Worm (Caenorhabditis elegans) whole organism, L4 larva: ENCODE results near the gene gipc-1.

Source experiments
- D1046.2 ChIP-seq: fragments of 200-800 bp; sonication (Bioruptor generic); IDR thresholded peaks from 2 replicates; pipeline ENCODE4 v1.3.6; 2022; ENCODE audit warnings: missing genetic modification characterization, missing compliant biosample characterization
- F37D6.2 ChIP-seq: sonication (generic microtip); optimal IDR thresholded peaks from 2 replicates; lab custom pipeline; 2016; ENCODE audit warnings: mild to moderate bottlenecking, missing genetic modification characterization, missing compliant biosample characterization
- F49E8.2 ChIP-seq: sonication (generic microtip); optimal IDR thresholded peaks from 2 replicates; lab custom pipeline; 2016; ENCODE audit warnings: missing compliant biosample characterization, mild to moderate bottlenecking, missing genetic modification characterization, borderline replicate concordance
- R02D3.7 ChIP-seq: fragments of 150-350 bp; sonication (generic microtip); optimal IDR thresholded peaks from 3 replicates; lab custom pipeline; 2014; ENCODE audit warnings: missing biosample characterization, missing genetic modification characterization
- Y48G9A.11 ChIP-seq: fragments of 200-800 bp; sonication (Bioruptor generic); IDR thresholded peaks from 2 replicates; pipeline ENCODE4 v1.3.6; 2022; ENCODE audit warnings: missing genetic modification reagents, missing genetic modification characterization, missing compliant biosample characterization
- Y75B8A.6 ChIP-seq: fragments of 200-800 bp; sonication (Bioruptor generic); IDR thresholded peaks from 2 replicates; pipeline ENCODE4 v1.3.6; 2022; ENCODE audit warnings: missing genetic modification reagents, missing genetic modification characterization, missing compliant biosample characterization
- aha-1 ChIP-seq: fragments of 150-350 bp; peaks from one replicate; lab custom pipeline; 2014; ENCODE audit warnings: missing biosample characterization, missing genetic modification characterization
- ama-1 ChIP-seq: fragments of 150-350 bp; optimal IDR thresholded peaks from 2 replicates; lab custom pipeline; 2014; ENCODE audit warnings: inconsistent platforms, mixed read lengths
- attf-4 ChIP-seq: sonication (generic microtip); optimal IDR thresholded peaks from 3 replicates; lab custom pipeline; 2017; ENCODE audit warnings: missing biosample characterization, missing genetic modification characterization
- ceh-62 ChIP-seq: sonication (generic microtip); optimal IDR thresholded peaks from 2 replicates; lab custom pipeline; 2017; ENCODE audit warnings: missing biosample characterization, missing genetic modification characterization
- ceh-82 ChIP-seq: sonication (generic microtip); optimal IDR thresholded peaks from 2 replicates; lab custom pipeline; 2017; ENCODE audit warnings: missing biosample characterization, missing genetic modification characterization
- daf-16 ChIP-seq, 3 experiments: sonication (generic microtip); optimal IDR thresholded peaks; 2 replicates each; lab custom pipeline; 2016 to 2017; ENCODE audit warnings: missing genetic modification characterization in 3 of 3, missing genetic modification reagents in 3 of 3, mild to moderate bottlenecking in 2 of 3, missing compliant biosample characterization in 2 of 3, missing biosample characterization in 1 of 3, moderate library complexity in 1 of 3
- dmd-6 ChIP-seq: fragments of 200-800 bp; sonication (Bioruptor generic); IDR thresholded peaks from 2 replicates; pipeline ENCODE4 v1.3.6; 2022; ENCODE audit warnings: missing genetic modification reagents, missing genetic modification characterization, missing compliant biosample characterization
- dmd-8 ChIP-seq: fragments of 200-800 bp; sonication (Bioruptor generic); IDR thresholded peaks from 2 replicates; pipeline ENCODE4 v1.3.6; 2022; ENCODE audit warnings: missing genetic modification characterization, missing compliant biosample characterization
- duxl-1 ChIP-seq: sonication (generic microtip); optimal IDR thresholded peaks from 2 replicates; lab custom pipeline; 2016; ENCODE audit warnings: mild to moderate bottlenecking, missing genetic modification characterization, moderate library complexity, missing compliant biosample characterization; ENCODE audit not compliant: poor library complexity
- dve-1 ChIP-seq: sonication (generic microtip); optimal IDR thresholded peaks from 2 replicates; lab custom pipeline; 2017; ENCODE audit warnings: antibody characterized with exemption, mild to moderate bottlenecking, missing genetic modification characterization, missing compliant biosample characterization; ENCODE audit not compliant: insufficient read depth
- egl-27 ChIP-seq: sonication (generic microtip); optimal IDR thresholded peaks from 3 replicates; lab custom pipeline; 2017; ENCODE audit warnings: missing biosample characterization, missing genetic modification reagents, missing genetic modification characterization
- fos-1 ChIP-seq: fragments of 150-350 bp; optimal IDR thresholded peaks from 2 replicates; lab custom pipeline; 2014; ENCODE audit warnings: missing biosample characterization, missing genetic modification characterization
- hmg-1.1 ChIP-seq: fragments of 200-800 bp; sonication (Bioruptor generic); IDR thresholded peaks from 2 replicates; pipeline ENCODE4 v1.3.6; 2022; ENCODE audit warnings: missing genetic modification reagents, missing genetic modification characterization, missing compliant biosample characterization
- lin-1 ChIP-seq: fragments of 200-800 bp; sonication (Bioruptor generic); IDR thresholded peaks from 2 replicates; pipeline ENCODE4 v1.3.6; 2022; ENCODE audit warnings: missing genetic modification reagents, missing genetic modification characterization, missing compliant biosample characterization
- lin-13 ChIP-seq: fragments of 150-350 bp; optimal IDR thresholded peaks from 2 replicates; lab custom pipeline; 2014; ENCODE audit warnings: missing biosample characterization, missing genetic modification reagents, missing genetic modification characterization
- lin-15B ChIP-seq: fragments of 150-350 bp; sonication (generic microtip); optimal IDR thresholded peaks from 3 replicates; lab custom pipeline; 2014; ENCODE audit warnings: missing biosample characterization, missing genetic modification characterization
- lin-38 ChIP-seq: fragments of 200-800 bp; sonication (Bioruptor generic); IDR thresholded peaks from 2 replicates; pipeline ENCODE4 v1.3.6; 2022; ENCODE audit warnings: missing genetic modification reagents, missing genetic modification characterization, missing compliant biosample characterization
- lin-39 ChIP-seq: fragments of 150-350 bp; optimal IDR thresholded peaks from 2 replicates; lab custom pipeline; 2014; ENCODE audit warnings: missing biosample characterization, missing genetic modification reagents, missing genetic modification characterization
- madf-5 ChIP-seq, 2 experiments: fragments of 200-800 bp; sonication (Bioruptor generic); IDR thresholded peaks; 2 replicates each; pipeline ENCODE4 v1.3.6; 2022; ENCODE audit warnings: missing compliant biosample characterization in 2 of 2, missing genetic modification characterization in 2 of 2
- mdl-1 ChIP-seq, 2 experiments: fragments of 150-350 bp in 1 of 2; sonication (generic microtip) in 1 of 2; optimal IDR thresholded peaks; 2 replicates each; lab custom pipeline; 2014 to 2017; ENCODE audit warnings: missing biosample characterization in 2 of 2, missing genetic modification characterization in 2 of 2
- mxl-3 ChIP-seq: fragments of 200-800 bp; sonication (Bioruptor generic); optimal IDR thresholded peaks from 2 replicates; lab custom pipeline; 2018; ENCODE audit warnings: mild to moderate bottlenecking, missing genetic modification characterization, missing compliant biosample characterization
- nhr-10 ChIP-seq: fragments of 150-350 bp; optimal IDR thresholded peaks from 2 replicates; lab custom pipeline; 2014; ENCODE audit warnings: missing biosample characterization, missing genetic modification characterization
- nhr-111 ChIP-seq: fragments of 200-800 bp; sonication (Bioruptor generic); optimal IDR thresholded peaks from 2 replicates; lab custom pipeline; 2018; ENCODE audit warnings: mild to moderate bottlenecking, missing genetic modification characterization, missing compliant biosample characterization
- nhr-237 ChIP-seq: sonication (generic microtip); optimal IDR thresholded peaks from 2 replicates; lab custom pipeline; 2017; ENCODE audit warnings: missing biosample characterization, missing genetic modification characterization
- nhr-25 ChIP-seq: sonication (generic microtip); optimal IDR thresholded peaks from 2 replicates; lab custom pipeline; 2017; ENCODE audit warnings: missing genetic modification characterization, mild to moderate bottlenecking, missing compliant biosample characterization, antibody characterized with exemption, moderate library complexity, borderline replicate concordance; ENCODE audit not compliant: insufficient read depth
- nhr-28 ChIP-seq: fragments of 150-350 bp; optimal IDR thresholded peaks from 2 replicates; lab custom pipeline; 2014; ENCODE audit warnings: missing biosample characterization, missing genetic modification characterization
- nhr-48 ChIP-seq: sonication (generic microtip); optimal IDR thresholded peaks from 2 replicates; lab custom pipeline; 2016; ENCODE audit warnings: mild to moderate bottlenecking, missing genetic modification characterization, missing compliant biosample characterization
- nhr-76 ChIP-seq: fragments of 150-350 bp; optimal IDR thresholded peaks from 2 replicates; lab custom pipeline; 2014; ENCODE audit warnings: missing biosample characterization, missing genetic modification characterization
- nhr-77 ChIP-seq: fragments of 150-350 bp; optimal IDR thresholded peaks from 2 replicates; lab custom pipeline; 2014; ENCODE audit warnings: missing biosample characterization, missing genetic modification characterization
- pha-4 ChIP-seq, 2 experiments: fragments of 150-350 bp in 1 of 2; fragments of 200-800 bp in 1 of 2; sonication (Bioruptor generic) in 1 of 2; IDR thresholded peaks in 1 of 2; optimal IDR thresholded peaks in 1 of 2; 2 replicates each; pipeline versions ENCODE4 v1.3.6 to Lab custom; 2014 to 2022; ENCODE audit warnings: missing genetic modification characterization in 2 of 2, missing genetic modification reagents in 2 of 2, missing biosample characterization in 1 of 2, missing compliant biosample characterization in 1 of 2
- pqm-1 ChIP-seq: sonication (generic microtip); optimal IDR thresholded peaks from 2 replicates; lab custom pipeline; 2017; ENCODE audit warnings: missing biosample characterization, missing genetic modification characterization
- rbr-2 ChIP-seq: sonication (generic microtip); optimal IDR thresholded peaks from 2 replicates; lab custom pipeline; 2016; ENCODE audit warnings: missing genotype, missing genetic modification characterization, missing compliant biosample characterization
- set-16 ChIP-seq: fragments of 200-800 bp; sonication (Bioruptor generic); IDR thresholded peaks from 2 replicates; pipeline ENCODE4 v1.3.6; 2022; ENCODE audit warnings: missing genetic modification reagents, missing genetic modification characterization, missing compliant biosample characterization
- tra-1 ChIP-seq: fragments of 200-800 bp; sonication (Bioruptor generic); IDR thresholded peaks from 2 replicates; pipeline ENCODE4 v1.3.6; 2022; ENCODE audit warnings: missing genetic modification reagents, missing genetic modification characterization, missing compliant biosample characterization
- unc-130 ChIP-seq: sonication (generic microtip); optimal IDR thresholded peaks from 2 replicates; lab custom pipeline; 2016; ENCODE audit warnings: missing genetic modification reagents, missing genetic modification characterization, missing compliant biosample characterization
- unc-39 ChIP-seq: sonication (generic microtip); optimal IDR thresholded peaks from 2 replicates; lab custom pipeline; 2017; ENCODE audit warnings: missing biosample characterization, missing genetic modification characterization
- zag-1 ChIP-seq: fragments of 150-350 bp; optimal IDR thresholded peaks from 2 replicates; lab custom pipeline; 2014; ENCODE audit warnings: missing biosample characterization, missing genetic modification characterization
- zfp-3 ChIP-seq: fragments of 200-800 bp; sonication (Bioruptor generic); conservative IDR thresholded peaks from 2 replicates; pipeline ENCODE4 v1.3.6; 2022; ENCODE audit warnings: missing genetic modification reagents, missing genetic modification characterization, missing compliant biosample characterization
- ztf-11 ChIP-seq: fragments of 150-350 bp; optimal IDR thresholded peaks from 2 replicates; lab custom pipeline; 2014; ENCODE audit warnings: missing biosample characterization, missing genetic modification characterization

Gene gipc-1

ce11 chrIII:4883429-4883828 lies 12.9 kb downstream of the gipc-1 start, which contains the start of gene clec-5:
Gene clec-5, minus strand, starts transcription at chrIII:4883606.
- TF ChIP-seq daf-16 (GFP tag; optimal IDR thresholded peaks at IDR 0.05; lab: Kevin White, UChicago) (no peak), daf-16 (tag; optimal IDR thresholded peaks at IDR 0.05; lab: Kevin White, UChicago) (peak; percentile 17), egl-27 (tag; lab: Kevin White, UChicago) (no peak), pqm-1 (tag; lab: Kevin White, UChicago) (peak; percentile 56), set-16 (GFP tag; lab: Robert Waterston, UW) (no peak), lin-15B (tag; lab: Kevin White, UChicago) (no peak), dmd-8 (no peak), fos-1 (tag; lab: Kevin White, UChicago) (no peak), aha-1 (tag; lab: Kevin White, UChicago) (no peak), nhr-237 (tag; lab: Kevin White, UChicago) (no peak), mdl-1 (tag; optimal IDR thresholded peaks at IDR 0.05; lab: Kevin White, UChicago) (no peak), tra-1 (no peak), F49E8.2 (tag; lab: Kevin White, UChicago) (no peak), Y75B8A.6 (no peak), nhr-48 (no peak), nhr-77 (no peak), Y48G9A.11 (GFP tag; lab: Robert Waterston, UW) (no peak), lin-1 (GFP tag; lab: Robert Waterston, UW) (no peak), dve-1 (peak; percentile 13), ztf-11 (tag; lab: Kevin White, UChicago) (no peak)

ce11 chrIII:4887291-4887690 lies 16.7 kb downstream of the gipc-1 start, which contains the start of gene clec-6:
Gene clec-6, minus strand, starts transcription at chrIII:4887444.
- TF ChIP-seq dmd-6 (peak; percentile 36; the same call in 1 of the 2 replicates), rbr-2 (tag; lab: Kevin White, UChicago) (no peak), daf-16 (GFP tag; optimal IDR thresholded peaks at IDR 0.05; lab: Kevin White, UChicago) (no peak), daf-16 (tag; optimal IDR thresholded peaks at IDR 0.05; lab: Kevin White, UChicago) (peak; percentile 42), nhr-28 (tag; lab: Kevin White, UChicago) (peak; percentile 8), nhr-111 (GFP tag; lab: Kevin White, UChicago) (no peak)
- TF ChIP-seq, all 104 proteins: peak for 3

ce11 chrIII:4890997-4891396 lies 20.4 kb downstream of the gipc-1 start, which contains the start of gene F26F4.5:
Gene F26F4.5, minus strand, starts transcription at chrIII:4891252.
- TF ChIP-seq pha-4 (GFP tag; IDR thresholded peaks at IDR 0.05; lab: Robert Waterston, UW) (no peak), pha-4 (tag; optimal IDR thresholded peaks at IDR 0.05; lab: Kevin White, UChicago) (no peak), nhr-28 (tag; lab: Kevin White, UChicago) (no peak), nhr-111 (GFP tag; lab: Kevin White, UChicago) (no peak), nhr-25 (no peak), duxl-1 (tag; lab: Kevin White, UChicago) (no peak), lin-38 (peak; percentile 45; the same call in 1 of the 2 replicates), R02D3.7 (tag; lab: Kevin White, UChicago) (no peak), attf-4 (tag; lab: Kevin White, UChicago) (no peak), aha-1 (tag; lab: Kevin White, UChicago) (peak; percentile 70), ztf-11 (tag; lab: Kevin White, UChicago) (no peak), ceh-82 (no peak), mxl-3 (GFP tag; lab: Kevin White, UChicago) (no peak), zfp-3 (no peak), fos-1 (tag; lab: Kevin White, UChicago) (no peak), F49E8.2 (tag; lab: Kevin White, UChicago) (no peak)

- no peak for TF ChIP-seq ceh-62 (tag; lab: Kevin White, UChicago)
- no peak for TF ChIP-seq nhr-77
- TF ChIP-seq F37D6.2 (tag; lab: Kevin White, UChicago): no peak
- no peak for TF ChIP-seq madf-5 (GFP tag; IDR thresholded peaks at IDR 0.05; lab: Robert Waterston, UW)
- no peak for TF ChIP-seq lin-39 (tag; lab: Kevin White, UChicago)
- TF ChIP-seq zag-1 (tag; lab: Kevin White, UChicago): no peak
- no peak for TF ChIP-seq unc-130 (GFP tag; lab: Kevin White, UChicago)
- no peak for TF ChIP-seq dve-1
- TF ChIP-seq nhr-111 (GFP tag; lab: Kevin White, UChicago): no peak
- no peak for TF ChIP-seq hmg-1.1 (GFP tag; lab: Robert Waterston, UW)
- no peak for TF ChIP-seq nhr-48
- no peak for TF ChIP-seq unc-39
- TF ChIP-seq nhr-10: no peak
- TF ChIP-seq lin-13 (GFP tag; lab: Kevin White, UChicago): no peak
- no peak for TF ChIP-seq nhr-76 (tag; lab: Kevin White, UChicago)
- no peak for TF ChIP-seq D1046.2 (GFP tag; lab: Robert Waterston, UW)
- no peak for TF ChIP-seq ama-1 (lab: Kevin White, UChicago)
Measured at ce11 chrIII:4893540-4893939, 23.0 kb downstream of the gipc-1 start, which contains the start of gene F26F4.6. Gene F26F4.6, minus strand, starts transcription at chrIII:4893640.
